Fruit fly (Drosophila melanogaster): Measurements from ENCODE around the gene MED6.

- TF ChIP-seq CTCF (optimal IDR thresholded peaks at IDR 0.05): no peak
- TF ChIP-seq CG8478 (optimal IDR thresholded peaks at IDR 0.05): no peak
Observed at dm6 chr3R:9762955-9763931, 5.5 kb downstream of the MED6 start, which contains the start of the genes Snap24 and CG8478.

All from S2 (cell line).